Worm (Caenorhabditis elegans) whole organism, L1 larva: Measurements from ENCODE around the gene aptf-4.

Source experiments
- alr-1 ChIP-seq: fragments of 200-800 bp; sonication (Bioruptor generic); optimal IDR thresholded peaks from 2 replicates; lab custom pipeline; 2018; ENCODE audit warnings: borderline replicate concordance, mild to moderate bottlenecking, missing genetic modification characterization, missing compliant biosample characterization
- blmp-1 ChIP-seq: fragments of 150-350 bp; optimal IDR thresholded peaks from 2 replicates; lab custom pipeline; 2014; ENCODE audit warnings: missing biosample characterization, missing genetic modification characterization
- elt-3 ChIP-seq, 6 experiments: fragments of 150-350 bp in 1 of 6; sonication (generic microtip); optimal IDR thresholded peaks; 2 replicates each; lab custom pipeline; 2017 to 2018; ENCODE audit warnings: missing biosample characterization in 6 of 6, missing genetic modification characterization in 6 of 6, inconsistent platforms in 1 of 6
- nhr-11 ChIP-seq: fragments of 150-350 bp; optimal IDR thresholded peaks from 2 replicates; lab custom pipeline; 2014; ENCODE audit warnings: missing biosample characterization, missing genetic modification characterization
- nhr-12 ChIP-seq: sonication (generic microtip); optimal IDR thresholded peaks from 2 replicates; lab custom pipeline; 2017; ENCODE audit warnings: missing biosample characterization, missing genetic modification characterization
- nhr-20 ChIP-seq: sonication (generic microtip); optimal IDR thresholded peaks from 2 replicates; lab custom pipeline; 2016; ENCODE audit warnings: mild to moderate bottlenecking, missing genetic modification characterization, missing compliant biosample characterization
- nhr-77 ChIP-seq: fragments of 150-350 bp; optimal IDR thresholded peaks from 2 replicates; lab custom pipeline; 2014; ENCODE audit warnings: missing biosample characterization, missing genetic modification characterization
- unc-30 ChIP-seq: sonication (generic microtip); optimal IDR thresholded peaks from 2 replicates; lab custom pipeline; 2017; ENCODE audit warnings: missing biosample characterization, missing genetic modification characterization
- vab-15 ChIP-seq: sonication (generic microtip); optimal IDR thresholded peaks from 2 replicates; lab custom pipeline; 2017; ENCODE audit warnings: missing genotype, mild to moderate bottlenecking, missing genetic modification characterization, missing compliant biosample characterization

DNA sequence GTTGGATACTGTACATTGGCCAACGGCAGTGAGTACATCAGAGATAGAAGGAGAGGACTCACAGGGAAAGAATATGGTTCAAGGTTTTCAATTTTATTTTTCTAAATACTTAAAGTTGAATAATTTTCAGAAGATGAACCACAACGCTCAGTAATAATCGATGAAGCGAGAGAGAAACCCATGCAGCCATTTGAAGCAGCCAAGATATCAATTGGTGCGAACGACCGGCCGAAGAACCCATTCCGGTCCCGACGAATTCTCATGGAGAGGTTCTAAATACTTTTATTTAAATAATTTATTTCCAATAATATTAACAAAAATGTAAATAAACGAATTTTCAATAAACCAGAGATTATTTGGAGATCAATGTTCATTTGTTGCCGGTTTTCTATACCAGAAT is 9.4 kb downstream of the aptf-4 start, which contains the start of gene pigg-1:
- TF ChIP-seq nhr-77 (tag; lab: Kevin White, UChicago) (no peak), vab-15 (tag; lab: Kevin White, UChicago) (no peak), blmp-1 (tag; lab: Kevin White, UChicago) (no peak), unc-30 (no peak), nhr-11 (tag; lab: Kevin White, UChicago) (no peak), nhr-12 (no peak), alr-1 (no peak), nhr-20 (tag; lab: Kevin White, UChicago) (no peak), elt-3 (tag; optimal IDR thresholded peaks at IDR 0.05; lab: Kevin White, UChicago) (no peak)
